Fruit fly (Drosophila melanogaster): ENCODE data around the gene scpr-B.

scpr-B gene

dm6 chr3R:11214449-11214950 lies 26.3 kb downstream of the scpr-B start, which contains the start of gene ZnT86D:
Gene ZnT86D (minus strand): TSS chr3R:11214539.
- TF ChIP-seq rn (GFP tag; IDR thresholded peaks at IDR 0.05): 0 out of 2 replicates have a peak, but pooled peaks have one; percentile 12
- peak; percentile 45 for TF ChIP-seq CG34367 (tag; optimal IDR thresholded peaks at IDR 0.05)
- peak; percentile 35 for TF ChIP-seq Snoo (tag; optimal IDR thresholded peaks at IDR 0.05)
- TF ChIP-seq CG15710 (tag; optimal IDR thresholded peaks at IDR 0.05): peak; percentile 62
- peak; percentile 47 for TF ChIP-seq CG8301 (tag; optimal IDR thresholded peaks at IDR 0.05)
- no peak for TF ChIP-seq CG10348 (GFP tag; IDR thresholded peaks at IDR 0.05)
- TF ChIP-seq CG12605 (GFP tag; IDR thresholded peaks at IDR 0.05): peak; percentile 55
- TF ChIP-seq CG8159 (tag; optimal IDR thresholded peaks at IDR 0.05): peak; percentile 66
- peak; percentile 35; the same call in 1 of the 2 replicates for TF ChIP-seq Ets98B (GFP tag; IDR thresholded peaks at IDR 0.05)
- peak; percentile 33 for TF ChIP-seq EcR (GFP tag; optimal IDR thresholded peaks at IDR 0.05)
- TF ChIP-seq D1 (tag; optimal IDR thresholded peaks at IDR 0.05): no peak
- TF ChIP-seq CG14655 (GFP tag; optimal IDR thresholded peaks at IDR 0.05): no peak
- TF ChIP-seq CG13204 (GFP tag; optimal IDR thresholded peaks at IDR 0.05): no peak
- peak; percentile 45 for TF ChIP-seq CG17806 (tag; optimal IDR thresholded peaks at IDR 0.05)
- peak; percentile 39 for TF ChIP-seq Pif1B (GFP tag; optimal IDR thresholded peaks at IDR 0.05)
- TF ChIP-seq CG9948 (tag; optimal IDR thresholded peaks at IDR 0.05): peak; percentile 58
- TF ChIP-seq fd96Ca (GFP tag; IDR thresholded peaks at IDR 0.05): no peak
- no peak for TF ChIP-seq gl (tag; optimal IDR thresholded peaks at IDR 0.05)
- peak; percentile 51; the same call in 1 of the 3 replicates for TF ChIP-seq CG4496 (GFP tag; IDR thresholded peaks at IDR 0.05)
- TF ChIP-seq CG32121 (GFP tag; IDR thresholded peaks at IDR 0.05): peak; percentile 10; the same call in 1 of the 2 replicates
- no peak for TF ChIP-seq Pif1A (GFP tag; optimal IDR thresholded peaks at IDR 0.05)

dm6 chr3R:11211291-11212061 lies 29.3 kb downstream of the scpr-B start:
- TF ChIP-seq D1 (tag; optimal IDR thresholded peaks at IDR 0.05) (no peak), CG4496 (GFP tag; IDR thresholded peaks at IDR 0.05) (peak; percentile 65; the same call in 2 of the 3 replicates), CG34367 (tag; optimal IDR thresholded peaks at IDR 0.05) (peak; percentile 29), Pif1B (GFP tag; optimal IDR thresholded peaks at IDR 0.05) (peak; percentile 41), CG8301 (tag; optimal IDR thresholded peaks at IDR 0.05) (peak; percentile 59), rn (GFP tag; IDR thresholded peaks at IDR 0.05) (peak; percentile 27; the same call in 1 of the 2 replicates), CG12605 (GFP tag; IDR thresholded peaks at IDR 0.05) (peak; percentile 78), CG14655 (GFP tag; optimal IDR thresholded peaks at IDR 0.05) (no peak), CG15710 (tag; optimal IDR thresholded peaks at IDR 0.05) (peak; percentile 58), Pif1A (GFP tag; optimal IDR thresholded peaks at IDR 0.05) (peak; percentile 66), gl (tag; optimal IDR thresholded peaks at IDR 0.05) (no peak), EcR (GFP tag; optimal IDR thresholded peaks at IDR 0.05) (peak; percentile 95), CG8159 (tag; optimal IDR thresholded peaks at IDR 0.05) (peak; percentile 58), Ets98B (GFP tag; IDR thresholded peaks at IDR 0.05) (peak; percentile 62), CG9948 (tag; optimal IDR thresholded peaks at IDR 0.05) (peak; percentile 44), CG10348 (GFP tag; IDR thresholded peaks at IDR 0.05) (no peak), Snoo (tag; optimal IDR thresholded peaks at IDR 0.05) (peak; percentile 56), CG17806 (tag; optimal IDR thresholded peaks at IDR 0.05) (peak; percentile 61), CG13204 (GFP tag; optimal IDR thresholded peaks at IDR 0.05) (no peak), CG32121 (GFP tag; IDR thresholded peaks at IDR 0.05) (peak; percentile 73), fd96Ca (GFP tag; IDR thresholded peaks at IDR 0.05) (no peak; the same call in 2 of the 3 replicates)

dm6 chr3R:11209801-11210402 lies 30.9 kb downstream of the scpr-B start, which contains the start of the genes SdhC and Tctp:
Gene SdhC (minus strand): TSS chr3R:11209849.
Gene Tctp (plus strand): TSS chr3R:11210247.
- peak; percentile 14 for TF ChIP-seq Pif1B (GFP tag; optimal IDR thresholded peaks at IDR 0.05)
- no peak for TF ChIP-seq CG17806 (tag; optimal IDR thresholded peaks at IDR 0.05)
- TF ChIP-seq Ets98B (GFP tag; IDR thresholded peaks at IDR 0.05): peak; percentile 36
- TF ChIP-seq CG13204 (GFP tag; optimal IDR thresholded peaks at IDR 0.05): no peak
- peak; percentile 4 for TF ChIP-seq Snoo (tag; optimal IDR thresholded peaks at IDR 0.05)
- TF ChIP-seq CG9948 (tag; optimal IDR thresholded peaks at IDR 0.05): peak; percentile 3
- TF ChIP-seq gl (tag; optimal IDR thresholded peaks at IDR 0.05): no peak
- peak; percentile 4 for TF ChIP-seq CG34367 (tag; optimal IDR thresholded peaks at IDR 0.05)
- TF ChIP-seq CG12605 (GFP tag; IDR thresholded peaks at IDR 0.05): no peak
- TF ChIP-seq fd96Ca (GFP tag; IDR thresholded peaks at IDR 0.05): no peak
- no peak for TF ChIP-seq CG10348 (GFP tag; IDR thresholded peaks at IDR 0.05)
- peak; percentile 52 for TF ChIP-seq Pif1A (GFP tag; optimal IDR thresholded peaks at IDR 0.05)
- TF ChIP-seq CG4496 (GFP tag; IDR thresholded peaks at IDR 0.05): no peak
- peak; percentile 15 for TF ChIP-seq CG8301 (tag; optimal IDR thresholded peaks at IDR 0.05)
- peak; percentile 18 for TF ChIP-seq CG15710 (tag; optimal IDR thresholded peaks at IDR 0.05)
- peak; percentile 47 for TF ChIP-seq CG8159 (tag; optimal IDR thresholded peaks at IDR 0.05)
- TF ChIP-seq EcR (GFP tag; optimal IDR thresholded peaks at IDR 0.05): no peak
- TF ChIP-seq rn (GFP tag; IDR thresholded peaks at IDR 0.05): no peak
- TF ChIP-seq D1 (tag; optimal IDR thresholded peaks at IDR 0.05): no peak
- TF ChIP-seq CG32121 (GFP tag; IDR thresholded peaks at IDR 0.05): no peak
- TF ChIP-seq CG14655 (GFP tag; optimal IDR thresholded peaks at IDR 0.05): no peak

dm6 chr3R:11208766-11209331 lies 31.9 kb downstream of the scpr-B start:
- TF ChIP-seq EcR (GFP tag; optimal IDR thresholded peaks at IDR 0.05) (peak; percentile 42), CG34367 (tag; optimal IDR thresholded peaks at IDR 0.05) (no peak)

Measured in whole organism, pupa.